Fruit fly (Drosophila melanogaster): ENCODE measurements around the gene Ltn1.

Gene Ltn1

dm6 chr3L:19563014-19563413, 10.9 kb upstream of the Ltn1 start:
- TF ChIP-seq GATAd (GFP tag; optimal IDR thresholded peaks at IDR 0.05) (no peak), N (GFP tag; optimal IDR thresholded peaks at IDR 0.05) (no peak), Sp1 (GFP tag; optimal IDR thresholded peaks at IDR 0.05) (no peak), Rel (GFP tag; optimal IDR thresholded peaks at IDR 0.05) (no peak), Rel (tag; optimal IDR thresholded peaks at IDR 0.05) (no peak), fru (GFP tag; optimal IDR thresholded peaks at IDR 0.05) (no peak), Hnf4 (GFP tag; optimal IDR thresholded peaks at IDR 0.05) (no peak), foxo (GFP tag; optimal IDR thresholded peaks at IDR 0.05) (no peak), jim (GFP tag; optimal IDR thresholded peaks at IDR 0.05) (no peak), Hr83 (GFP tag; optimal IDR thresholded peaks at IDR 0.05; ENCODE audit: poor library complexity, severe bottlenecking) (no peak), CrebA (GFP tag; optimal IDR thresholded peaks at IDR 0.05; ENCODE audit: borderline replicate concordance) (no peak), Mio (GFP tag; optimal IDR thresholded peaks at IDR 0.05) (no peak), ey (GFP tag; optimal IDR thresholded peaks at IDR 0.05) (no peak), Hr78 (GFP tag; optimal IDR thresholded peaks at IDR 0.05) (no peak), woc (GFP tag; optimal IDR thresholded peaks at IDR 0.05) (no peak), Dif (GFP tag; optimal IDR thresholded peaks at IDR 0.05; ENCODE audit: partially characterized antibody) (no peak), dmrt93B (GFP tag; optimal IDR thresholded peaks at IDR 0.05) (no peak), lola (GFP tag; optimal IDR thresholded peaks at IDR 0.05) (no peak)

dm6 chr3L:19562146-19562700, 10.1 kb upstream of the Ltn1 start:
- TF ChIP-seq dl (GFP tag; optimal IDR thresholded peaks at IDR 0.05; ENCODE audit: insufficient read depth in 1 of 2, partially characterized antibody in 2 of 2) (peak; percentile 25 to 55), Jra (GFP tag; optimal IDR thresholded peaks at IDR 0.05) (no peak), Abd-B (GFP tag; optimal IDR thresholded peaks at IDR 0.05) (no peak), CG9705 (GFP tag; optimal IDR thresholded peaks at IDR 0.05) (no peak), Hr83 (GFP tag; optimal IDR thresholded peaks at IDR 0.05; ENCODE audit: poor library complexity, severe bottlenecking) (peak; percentile 72), Dif (GFP tag; optimal IDR thresholded peaks at IDR 0.05; ENCODE audit: partially characterized antibody) (peak; percentile 76), Sp1 (GFP tag; optimal IDR thresholded peaks at IDR 0.05) (no peak), br (GFP tag; optimal IDR thresholded peaks at IDR 0.05) (peak; percentile 20), Vsx2 (GFP tag; optimal IDR thresholded peaks at IDR 0.05; ENCODE audit: partially characterized antibody) (peak; percentile 46), Rel (GFP tag; optimal IDR thresholded peaks at IDR 0.05) (no peak), Rel (tag; optimal IDR thresholded peaks at IDR 0.05) (peak; percentile 2), h (GFP tag; optimal IDR thresholded peaks at IDR 0.05) (peak; percentile 10)

dm6 chr3L:19561745-19562144, 9.7 kb upstream of the Ltn1 start:
- TF ChIP-seq Rel (GFP tag; optimal IDR thresholded peaks at IDR 0.05), result peak; percentile 13
- peak; percentile 2 for TF ChIP-seq Rel (tag; optimal IDR thresholded peaks at IDR 0.05)
- TF ChIP-seq dl (GFP tag; optimal IDR thresholded peaks at IDR 0.05; ENCODE audit: insufficient read depth in 1 of 2, partially characterized antibody in 2 of 2), result no peak
- TF ChIP-seq HLH106 (tag; optimal IDR thresholded peaks at IDR 0.05), result peak; percentile 88
- peak; percentile 44 for TF ChIP-seq sage (GFP tag; optimal IDR thresholded peaks at IDR 0.05)
- TF ChIP-seq jim (GFP tag; optimal IDR thresholded peaks at IDR 0.05), result no peak
- no peak for TF ChIP-seq CrebA (GFP tag; optimal IDR thresholded peaks at IDR 0.05; ENCODE audit: borderline replicate concordance)
- no peak for TF ChIP-seq Abd-B (GFP tag; optimal IDR thresholded peaks at IDR 0.05)
- TF ChIP-seq ey (GFP tag; optimal IDR thresholded peaks at IDR 0.05), result peak; percentile 86
- peak; percentile 91 for TF ChIP-seq Sp1 (GFP tag; optimal IDR thresholded peaks at IDR 0.05)
- peak in 1 of 2 experiments; percentile 91 for TF ChIP-seq foxo (GFP tag; optimal IDR thresholded peaks at IDR 0.05)
- no peak for TF ChIP-seq lola (GFP tag; optimal IDR thresholded peaks at IDR 0.05)
- TF ChIP-seq brk (GFP tag; optimal IDR thresholded peaks at IDR 0.05), result peak; percentile 43
- no peak for TF ChIP-seq Vsx2 (GFP tag; optimal IDR thresholded peaks at IDR 0.05; ENCODE audit: partially characterized antibody)
- TF ChIP-seq N (GFP tag; optimal IDR thresholded peaks at IDR 0.05), result no peak
- no peak for TF ChIP-seq Dif (GFP tag; optimal IDR thresholded peaks at IDR 0.05; ENCODE audit: partially characterized antibody)
- no peak for TF ChIP-seq CG32264 (GFP tag; optimal IDR thresholded peaks at IDR 0.05)
- peak; percentile 26 for TF ChIP-seq CG9705 (GFP tag; optimal IDR thresholded peaks at IDR 0.05)
- TF ChIP-seq fru (GFP tag; optimal IDR thresholded peaks at IDR 0.05), result peak; percentile 88
- TF ChIP-seq OdsH (GFP tag; optimal IDR thresholded peaks at IDR 0.05), result peak; percentile 86
- peak; percentile 58 for TF ChIP-seq woc (GFP tag; optimal IDR thresholded peaks at IDR 0.05)
- peak; percentile 60 for TF ChIP-seq psq (GFP tag; optimal IDR thresholded peaks at IDR 0.05)
- peak; percentile 15 for TF ChIP-seq tai (GFP tag; optimal IDR thresholded peaks at IDR 0.05)
- TF ChIP-seq Mio (GFP tag; optimal IDR thresholded peaks at IDR 0.05), result no peak
- peak; percentile 79 for TF ChIP-seq h (GFP tag; optimal IDR thresholded peaks at IDR 0.05)
- peak; percentile 11 for TF ChIP-seq Jra (GFP tag; optimal IDR thresholded peaks at IDR 0.05)
- no peak for TF ChIP-seq sv (GFP tag; optimal IDR thresholded peaks at IDR 0.05)
- TF ChIP-seq Dfd (GFP tag; optimal IDR thresholded peaks at IDR 0.05), result no peak
- peak; percentile 88 for TF ChIP-seq rgr (GFP tag; optimal IDR thresholded peaks at IDR 0.05)
- TF ChIP-seq br (GFP tag; optimal IDR thresholded peaks at IDR 0.05), result peak; percentile 66
- TF ChIP-seq Hnf4 (GFP tag; optimal IDR thresholded peaks at IDR 0.05), result peak; percentile 29
- TF ChIP-seq dmrt93B (GFP tag; optimal IDR thresholded peaks at IDR 0.05), result peak; percentile 17
- no peak for TF ChIP-seq Hr78 (GFP tag; optimal IDR thresholded peaks at IDR 0.05)
- TF ChIP-seq pan (optimal IDR thresholded peaks at IDR 0.05), result no peak
- no peak for TF ChIP-seq Myc (optimal IDR thresholded peaks at IDR 0.05)

Data from whole organism, wandering third instar larva.